Worm (Caenorhabditis elegans) whole organism, mixed stage, embryonic: ENCODE data around the gene fbxc-31.

Experiments
- M03D4.4 ChIP-seq: sonication (generic microtip); optimal IDR thresholded peaks from 2 replicates; lab custom pipeline; 2017; ENCODE audit warnings: mild to moderate bottlenecking, missing genetic modification characterization, missing compliant biosample characterization
- bed-3 ChIP-seq: fragments of 200-800 bp; sonication (Bioruptor generic); optimal IDR thresholded peaks from 3 replicates; lab custom pipeline; 2018; ENCODE audit warnings: mild to moderate bottlenecking, missing genetic modification characterization, moderate library complexity, missing compliant biosample characterization
- blmp-1 ChIP-seq: fragments of 150-350 bp; optimal IDR thresholded peaks from 2 replicates; lab custom pipeline; 2014; ENCODE audit warnings: missing biosample characterization, missing genetic modification characterization
- ceh-39 ChIP-seq: fragments of 150-350 bp; optimal IDR thresholded peaks from 2 replicates; lab custom pipeline; 2014; ENCODE audit warnings: missing biosample characterization, missing genetic modification characterization
- ceh-43 ChIP-seq: fragments of 200-800 bp; sonication (Bioruptor generic); optimal IDR thresholded peaks from 2 replicates; lab custom pipeline; 2018; ENCODE audit warnings: mild to moderate bottlenecking, missing genetic modification characterization, moderate library complexity, missing compliant biosample characterization
- ces-1 ChIP-seq: fragments of 150-350 bp; optimal IDR thresholded peaks from 2 replicates; lab custom pipeline; 2014; ENCODE audit warnings: missing biosample characterization, missing genetic modification reagents, missing genetic modification characterization
- drap-1 ChIP-seq: fragments of 200-800 bp; sonication (Bioruptor generic); optimal IDR thresholded peaks from 3 replicates; lab custom pipeline; 2018; ENCODE audit warnings: mild to moderate bottlenecking, missing genetic modification characterization, missing compliant biosample characterization
- elt-1 ChIP-seq: sonication (generic microtip); optimal IDR thresholded peaks from 2 replicates; lab custom pipeline; 2017; ENCODE audit warnings: missing genetic modification characterization, mild to moderate bottlenecking, missing compliant biosample characterization, antibody characterized with exemption, moderate library complexity, borderline replicate concordance; ENCODE audit not compliant: insufficient read depth
- elt-3 ChIP-seq: fragments of 150-350 bp; optimal IDR thresholded peaks from 2 replicates; lab custom pipeline; 2014; ENCODE audit warnings: missing biosample characterization, missing genetic modification characterization
- flh-1 ChIP-seq: fragments of 200-800 bp; sonication (Bioruptor generic); optimal IDR thresholded peaks from 2 replicates; lab custom pipeline; 2018; ENCODE audit warnings: mild to moderate bottlenecking, missing genetic modification characterization, moderate library complexity, missing compliant biosample characterization
- ham-2 ChIP-seq: fragments of 200-800 bp; sonication (Bioruptor generic); optimal IDR thresholded peaks from 2 replicates; lab custom pipeline; 2018; ENCODE audit warnings: mild to moderate bottlenecking, missing genetic modification characterization, missing compliant biosample characterization
- hlh-1 ChIP-seq: fragments of 150-350 bp; optimal IDR thresholded peaks from 2 replicates; lab custom pipeline; 2014; ENCODE audit warnings: missing biosample characterization, missing genetic modification reagents, missing genetic modification characterization
- lin-13 ChIP-seq: fragments of 150-350 bp; optimal IDR thresholded peaks from 2 replicates; lab custom pipeline; 2014; ENCODE audit warnings: missing biosample characterization, missing genetic modification characterization
- lin-32 ChIP-seq: fragments of 200-800 bp; sonication (Bioruptor generic); optimal IDR thresholded peaks from 2 replicates; lab custom pipeline; 2018; ENCODE audit warnings: mild to moderate bottlenecking, missing genetic modification characterization, missing compliant biosample characterization
- lsy-2 ChIP-seq: fragments of 150-350 bp; optimal IDR thresholded peaks from 2 replicates; lab custom pipeline; 2014; ENCODE audit warnings: missing biosample characterization, missing genetic modification characterization
- mab-5 ChIP-seq: fragments of 150-350 bp; optimal IDR thresholded peaks from 2 replicates; lab custom pipeline; 2014; ENCODE audit warnings: missing biosample characterization, missing genetic modification characterization
- mep-1 ChIP-seq: fragments of 150-350 bp; optimal IDR thresholded peaks from 2 replicates; lab custom pipeline; 2017; ENCODE audit warnings: missing biosample characterization, missing genetic modification reagents, missing genetic modification characterization, inconsistent platforms
- mls-2 ChIP-seq: sonication (generic microtip); optimal IDR thresholded peaks from 2 replicates; lab custom pipeline; 2016; ENCODE audit warnings: mild to moderate bottlenecking, missing genetic modification characterization, moderate library complexity, missing compliant biosample characterization
- nhr-2 ChIP-seq: fragments of 150-350 bp; optimal IDR thresholded peaks from 2 replicates; lab custom pipeline; 2014; ENCODE audit warnings: missing biosample characterization, missing genetic modification characterization
- nhr-237 ChIP-seq: fragments of 150-350 bp; optimal IDR thresholded peaks from 2 replicates; lab custom pipeline; 2014; ENCODE audit warnings: missing biosample characterization, missing genetic modification characterization
- nhr-28 ChIP-seq: fragments of 150-350 bp; optimal IDR thresholded peaks from 2 replicates; lab custom pipeline; 2014; ENCODE audit warnings: missing biosample characterization, missing genetic modification characterization
- nhr-76 ChIP-seq: sonication (generic microtip); optimal IDR thresholded peaks from 2 replicates; lab custom pipeline; 2017; ENCODE audit warnings: missing biosample characterization, missing genetic modification characterization
- pha-4 ChIP-seq: fragments of 150-350 bp; optimal IDR thresholded peaks from 2 replicates; lab custom pipeline; 2018; ENCODE audit warnings: missing biosample characterization, missing genetic modification reagents, missing genetic modification characterization
- snpc-4 ChIP-seq: fragments of 150-350 bp; optimal IDR thresholded peaks from 2 replicates; lab custom pipeline; 2014; ENCODE audit warnings: missing biosample characterization, missing genetic modification characterization
- sptf-1 ChIP-seq: sonication (generic microtip); optimal IDR thresholded peaks from 2 replicates; lab custom pipeline; 2017; ENCODE audit warnings: mild to moderate bottlenecking, missing genetic modification characterization, moderate library complexity, missing compliant biosample characterization
- tbx-8 ChIP-seq: fragments of 200-800 bp; sonication (Bioruptor generic); optimal IDR thresholded peaks from 2 replicates; lab custom pipeline; 2018; ENCODE audit warnings: mild to moderate bottlenecking, missing genetic modification characterization, moderate library complexity, missing compliant biosample characterization
- unc-120 ChIP-seq: sonication (generic microtip); optimal IDR thresholded peaks from 2 replicates; lab custom pipeline; 2017; ENCODE audit warnings: missing genetic modification characterization, missing compliant biosample characterization; ENCODE audit not compliant: poor library complexity, severe bottlenecking
- unc-62 ChIP-seq: fragments of 150-350 bp; optimal IDR thresholded peaks from 2 replicates; lab custom pipeline; 2014; ENCODE audit warnings: missing biosample characterization, missing genetic modification reagents, missing genetic modification characterization
- zip-8 ChIP-seq: fragments of 150-350 bp; optimal IDR thresholded peaks from 2 replicates; lab custom pipeline; 2014; ENCODE audit warnings: missing biosample characterization, missing genetic modification characterization
- ztf-11 ChIP-seq: fragments of 150-350 bp; optimal IDR thresholded peaks from 2 replicates; lab custom pipeline; 2014; ENCODE audit warnings: missing biosample characterization, missing genetic modification characterization

Gene fbxc-31

ce11 chrII:875739-876138 lies 36.0 kb upstream of the fbxc-31 start:
- no peak for TF ChIP-seq mep-1 (tag; lab: Kevin White, UChicago)
- TF ChIP-seq lsy-2 (tag; lab: Kevin White, UChicago): no peak
- no peak for TF ChIP-seq ces-1 (GFP tag; lab: Kevin White, UChicago)
- no peak for TF ChIP-seq lin-13 (tag; lab: Kevin White, UChicago)
- no peak for TF ChIP-seq drap-1 (GFP tag; lab: Kevin White, UChicago)
- TF ChIP-seq blmp-1 (tag; lab: Kevin White, UChicago): no peak
- no peak for TF ChIP-seq snpc-4 (tag; lab: Kevin White, UChicago)
- TF ChIP-seq ztf-11: no peak
- TF ChIP-seq M03D4.4 (tag; lab: Kevin White, UChicago): no peak
- no peak for TF ChIP-seq nhr-76 (tag; lab: Kevin White, UChicago)
- no peak for TF ChIP-seq unc-62 (GFP tag; lab: Kevin White, UChicago)
- no peak for TF ChIP-seq mab-5
- TF ChIP-seq nhr-237 (tag; lab: Kevin White, UChicago): no peak
- TF ChIP-seq flh-1 (GFP tag; lab: Kevin White, UChicago): no peak
- TF ChIP-seq nhr-28 (tag; lab: Kevin White, UChicago): no peak
- TF ChIP-seq ceh-43 (GFP tag; lab: Kevin White, UChicago): no peak
- no peak for TF ChIP-seq nhr-2 (tag; lab: Kevin White, UChicago)

ce11 chrII:880666-881226 lies 31.0 kb upstream of the fbxc-31 start:
- no peak for TF ChIP-seq flh-1 (GFP tag; lab: Kevin White, UChicago)
- no peak for TF ChIP-seq lin-32
- TF ChIP-seq nhr-76 (tag; lab: Kevin White, UChicago): no peak
- TF ChIP-seq unc-120 (tag; lab: Kevin White, UChicago): no peak
- TF ChIP-seq tbx-8: no peak
- TF ChIP-seq, all 35 proteins: peak for 0

- TF ChIP-seq blmp-1 (tag; lab: Kevin White, UChicago) (no peak), nhr-28 (tag; lab: Kevin White, UChicago) (no peak), flh-1 (GFP tag; lab: Kevin White, UChicago) (no peak), ces-1 (GFP tag; lab: Kevin White, UChicago) (no peak), elt-3 (no peak), mep-1 (tag; lab: Kevin White, UChicago) (no peak), snpc-4 (tag; lab: Kevin White, UChicago) (no peak), sptf-1 (tag; lab: Kevin White, UChicago) (no peak), ceh-39 (tag; lab: Kevin White, UChicago) (no peak), lsy-2 (tag; lab: Kevin White, UChicago) (no peak)
- TF ChIP-seq, all 35 proteins: peak for 0
These were observed 27.6 kb upstream of the fbxc-31 start for ce11 chrII:884204-884603.

- TF ChIP-seq nhr-28 (tag; lab: Kevin White, UChicago): no peak
- no peak for TF ChIP-seq elt-3
- TF ChIP-seq mep-1 (tag; lab: Kevin White, UChicago): no peak
- TF ChIP-seq hlh-1 (tag; lab: Kevin White, UChicago): no peak
- TF ChIP-seq nhr-237 (tag; lab: Kevin White, UChicago): no peak
- no peak for TF ChIP-seq ces-1 (GFP tag; lab: Kevin White, UChicago)
- TF ChIP-seq pha-4 (tag; lab: Kevin White, UChicago): no peak
- no peak for TF ChIP-seq unc-120 (tag; lab: Kevin White, UChicago)
- no peak for TF ChIP-seq bed-3 (GFP tag; lab: Kevin White, UChicago)
- no peak for TF ChIP-seq blmp-1 (tag; lab: Kevin White, UChicago)
- no peak for TF ChIP-seq mab-5
- TF ChIP-seq mls-2 (tag; lab: Kevin White, UChicago): no peak
- TF ChIP-seq lin-32: no peak
- TF ChIP-seq lsy-2 (tag; lab: Kevin White, UChicago): no peak
- TF ChIP-seq nhr-2 (tag; lab: Kevin White, UChicago): no peak
- no peak for TF ChIP-seq lin-13 (tag; lab: Kevin White, UChicago)
- no peak for TF ChIP-seq snpc-4 (tag; lab: Kevin White, UChicago)
- TF ChIP-seq zip-8: no peak
- TF ChIP-seq, all 35 proteins: peak for 0
These were observed 23.8 kb upstream of the fbxc-31 start, which contains the start of gene T07D3.4 for ce11 chrII:888024-888423. T07D3.4 (plus strand) TSS chrII:888309.

ce11 chrII:900720-901332 lies 11.0 kb upstream of the fbxc-31 start, which contains the start of gene T07D3.9:
T07D3.9 (minus strand) TSS chrII:900913.
- TF ChIP-seq ham-2 (no peak), elt-1 (tag; lab: Kevin White, UChicago) (peak; percentile 22), snpc-4 (tag; lab: Kevin White, UChicago) (no peak), lin-13 (tag; lab: Kevin White, UChicago) (no peak)
